Worm (Caenorhabditis elegans): ENCODE results near the gene W09D6.5.
A peak's percentile ranks its signal among the peaks of the same experiment; 100 is the strongest.

Gene W09D6.5

DNA sequence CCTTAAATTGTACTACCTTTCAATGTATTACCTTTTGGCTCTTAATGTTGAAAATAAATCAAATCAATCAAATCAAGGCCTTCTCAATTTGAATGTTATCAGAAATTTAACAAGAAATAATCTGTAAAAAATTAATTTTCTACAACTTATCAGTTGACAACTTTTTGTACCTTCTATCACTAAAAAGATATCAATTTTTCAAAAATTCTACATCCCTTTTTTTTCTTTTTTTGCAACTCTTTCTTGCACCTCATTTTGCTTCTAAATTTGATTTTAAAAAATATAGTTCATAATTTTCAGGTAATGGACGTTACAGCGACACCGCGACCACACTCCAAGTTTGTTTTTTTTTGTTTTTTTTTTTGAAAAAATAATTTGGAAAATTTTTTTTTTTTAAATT, at the start of gene W09D6.5:
Gene W09D6.5 (plus strand): TSS at position 301 of the 400 bp plus-strand sequence.
- no peak for TF ChIP-seq C16A3.4 (tag; optimal IDR thresholded peaks at IDR 0.05)
- no peak for TF ChIP-seq fkh-8 (tag; optimal IDR thresholded peaks at IDR 0.05)
- TF ChIP-seq fos-1 (tag; optimal IDR thresholded peaks at IDR 0.05): no peak
- no peak for TF ChIP-seq aly-2 (tag; optimal IDR thresholded peaks at IDR 0.05)
- no peak for TF ChIP-seq tlp-1 (tag; optimal IDR thresholded peaks at IDR 0.05)
- TF ChIP-seq nhr-237 (tag; optimal IDR thresholded peaks at IDR 0.05): no peak
- TF ChIP-seq ztf-11 (tag; optimal IDR thresholded peaks at IDR 0.05): no peak
- TF ChIP-seq dsc-1 (tag; optimal IDR thresholded peaks at IDR 0.05): no peak
- TF ChIP-seq snu-23 (GFP tag; optimal IDR thresholded peaks at IDR 0.05): no peak

DNA sequence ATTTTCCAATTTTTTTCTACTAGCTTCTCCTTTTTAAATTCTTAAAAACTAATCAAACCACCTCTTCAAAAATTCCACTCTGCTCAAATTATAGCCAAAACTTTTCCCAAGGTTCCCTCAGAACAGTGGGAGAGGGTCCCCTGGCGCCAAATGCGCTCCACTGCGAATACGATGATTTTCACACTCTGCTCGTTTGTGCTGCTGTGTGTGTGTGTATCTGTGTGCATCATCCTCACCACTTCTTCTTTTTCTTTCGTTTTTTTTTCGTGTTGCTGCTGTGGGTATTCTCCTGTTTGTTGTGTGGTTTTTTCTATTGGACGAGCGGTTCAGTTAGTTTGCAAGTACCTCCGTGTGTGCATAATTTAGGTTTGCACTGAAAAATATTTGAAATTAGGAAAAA, 49.0 kb upstream of the W09D6.5 start:
- TF ChIP-seq hlh-4 (tag; optimal IDR thresholded peaks at IDR 0.05) (no peak), efl-1 (optimal IDR thresholded peaks at IDR 0.05) (peak; percentile 37 to 47), efl-1 (GFP tag; optimal IDR thresholded peaks at IDR 0.05 in 1 of 2) (peak in 1 of 2 experiments; percentile 30), F16B12.6 (tag; optimal IDR thresholded peaks at IDR 0.05) (peak; percentile 49), unc-30 (tag; optimal IDR thresholded peaks at IDR 0.05) (no peak), snu-23 (GFP tag; optimal IDR thresholded peaks at IDR 0.05) (peak; percentile 45), isw-1 (GFP tag; IDR thresholded peaks at IDR 0.05) (no peak), ama-1 (optimal IDR thresholded peaks at IDR 0.05) (no peak), C04F5.9 (tag; optimal IDR thresholded peaks at IDR 0.05) (no peak), sox-4 (tag; optimal IDR thresholded peaks at IDR 0.05) (no peak), pax-3 (tag; optimal IDR thresholded peaks at IDR 0.05) (no peak), lin-14 (GFP tag; optimal IDR thresholded peaks at IDR 0.05) (peak; percentile 69), nhr-12 (tag; optimal IDR thresholded peaks at IDR 0.05) (no peak), zag-1 (tag; optimal IDR thresholded peaks at IDR 0.05) (no peak), egl-27 (tag; optimal IDR thresholded peaks at IDR 0.05) (no peak), skn-1 (tag; optimal IDR thresholded peaks at IDR 0.05) (peak; percentile 73), ceh-90 (tag; optimal IDR thresholded peaks at IDR 0.05) (no peak), nhr-77 (tag; optimal IDR thresholded peaks at IDR 0.05) (no peak), nhr-237 (tag; optimal IDR thresholded peaks at IDR 0.05) (no peak), mdl-1 (tag; optimal IDR thresholded peaks at IDR 0.05) (no peak), dpl-1 (GFP tag; optimal IDR thresholded peaks at IDR 0.05) (peak in 1 of 3 experiments; percentile 63), sptf-1 (tag; optimal IDR thresholded peaks at IDR 0.05) (no peak), lin-35 (GFP tag; optimal IDR thresholded peaks at IDR 0.05) (peak in 1 of 2 experiments; percentile 58), mab-9 (GFP tag; IDR thresholded peaks at IDR 0.05) (no peak), lin-15B (tag; optimal IDR thresholded peaks at IDR 0.05) (peak; percentile 68), rnt-1 (tag; optimal IDR thresholded peaks at IDR 0.05) (no peak), mef-2 (tag; optimal IDR thresholded peaks at IDR 0.05) (no peak), ztf-11 (tag; optimal IDR thresholded peaks at IDR 0.05) (no peak), ceh-82 (tag; optimal IDR thresholded peaks at IDR 0.05) (peak in 1 of 3 experiments; percentile 78), fkh-8 (tag; optimal IDR thresholded peaks at IDR 0.05) (peak; percentile 28), C16A3.4 (tag; optimal IDR thresholded peaks at IDR 0.05) (peak; percentile 38), ceh-63 (GFP tag; optimal IDR thresholded peaks at IDR 0.05) (no peak), nhr-71 (tag; optimal IDR thresholded peaks at IDR 0.05) (no peak), nhr-11 (tag; optimal IDR thresholded peaks at IDR 0.05) (no peak), unc-130 (tag; optimal IDR thresholded peaks at IDR 0.05) (no peak), lsy-2 (tag; optimal IDR thresholded peaks at IDR 0.05) (peak; percentile 16 to 79), jun-1 (tag; optimal IDR thresholded peaks at IDR 0.05) (no peak), nhr-90 (tag; optimal IDR thresholded peaks at IDR 0.05; ENCODE audit: poor library complexity) (no peak), unc-62 (GFP tag; optimal IDR thresholded peaks at IDR 0.05) (no peak), mep-1 (tag; optimal IDR thresholded peaks at IDR 0.05) (peak; percentile 54), snpc-4 (tag; optimal IDR thresholded peaks at IDR 0.05) (no peak), lin-13 (GFP tag; optimal IDR thresholded peaks at IDR 0.05) (no peak), nhr-19 (GFP tag; conservative IDR thresholded peaks at IDR 0.05) (no peak), dsc-1 (tag; optimal IDR thresholded peaks at IDR 0.05) (no peak), fkh-4 (tag; optimal IDR thresholded peaks at IDR 0.05; ENCODE audit: borderline replicate concordance) (no peak), nhr-84 (tag; optimal IDR thresholded peaks at IDR 0.05) (no peak)

Measured in whole organism, L1 larva.